Worm (Caenorhabditis elegans): ENCODE results near the gene R10D12.6.

R10D12.6 gene

ce11 chrV:13949010-13949409 lies at the start of gene R10D12.6:
Gene R10D12.6 (plus strand): TSS chrV:13949310.
- no peak for TF ChIP-seq ama-1 (optimal IDR thresholded peaks at IDR 0.05)
- no peak for TF ChIP-seq aly-1 (tag; optimal IDR thresholded peaks at IDR 0.05)
- TF ChIP-seq hmbx-1 (tag; optimal IDR thresholded peaks at IDR 0.05) = no peak
- no peak for TF ChIP-seq ceh-13 (GFP tag; optimal IDR thresholded peaks at IDR 0.05)
- no peak for TF ChIP-seq scrt-1 (GFP tag; IDR thresholded peaks at IDR 0.05)
- TF ChIP-seq tbx-37 (GFP tag; conservative IDR thresholded peaks at IDR 0.05) = no peak
- TF ChIP-seq flt-1 (GFP tag; IDR thresholded peaks at IDR 0.05) = no peak
- TF ChIP-seq hnd-1 (tag; optimal IDR thresholded peaks at IDR 0.05) = no peak
- no peak for TF ChIP-seq B0310.2 (tag; optimal IDR thresholded peaks at IDR 0.05)
- TF ChIP-seq F13C5.2 (tag; optimal IDR thresholded peaks at IDR 0.05) = no peak
- TF ChIP-seq hmg-4 (GFP tag; optimal IDR thresholded peaks at IDR 0.05) = no peak
- TF ChIP-seq pes-1 (GFP tag; IDR thresholded peaks at IDR 0.05) = no peak

ce11 chrV:13902495-13902894 lies 46.6 kb upstream of the R10D12.6 start, which contains the start of gene C06B3.1:
Gene C06B3.1 (plus strand): TSS chrV:13902795.
- TF ChIP-seq scrt-1 (GFP tag; IDR thresholded peaks at IDR 0.05) = no peak
- no peak for TF ChIP-seq hmg-4 (GFP tag; optimal IDR thresholded peaks at IDR 0.05)
- no peak for TF ChIP-seq sea-1 (GFP tag; conservative IDR thresholded peaks at IDR 0.05)
- no peak for TF ChIP-seq B0310.2 (tag; optimal IDR thresholded peaks at IDR 0.05)
- no peak for TF ChIP-seq ceh-36 (tag; optimal IDR thresholded peaks at IDR 0.05)
- no peak for TF ChIP-seq pes-1 (GFP tag; IDR thresholded peaks at IDR 0.05)

ce11 chrV:13904446-13904845 lies 44.7 kb upstream of the R10D12.6 start, which contains the start of gene stdh-3:
Gene stdh-3 (plus strand): TSS chrV:13904611.
- no peak for TF ChIP-seq flt-1 (GFP tag; IDR thresholded peaks at IDR 0.05)
- TF ChIP-seq ceh-13 (GFP tag; optimal IDR thresholded peaks at IDR 0.05) = no peak
- TF ChIP-seq scrt-1 (GFP tag; IDR thresholded peaks at IDR 0.05) = no peak
- TF ChIP-seq ceh-36 (tag; optimal IDR thresholded peaks at IDR 0.05) = no peak
- TF ChIP-seq hmg-4 (GFP tag; optimal IDR thresholded peaks at IDR 0.05) = no peak
- no peak for TF ChIP-seq tbx-11 (GFP tag; IDR thresholded peaks at IDR 0.05)
- TF ChIP-seq B0310.2 (tag; optimal IDR thresholded peaks at IDR 0.05) = no peak
- no peak for TF ChIP-seq ama-1 (optimal IDR thresholded peaks at IDR 0.05)
- TF ChIP-seq hnd-1 (tag; optimal IDR thresholded peaks at IDR 0.05) = no peak
- no peak for TF ChIP-seq aly-1 (tag; optimal IDR thresholded peaks at IDR 0.05)
- TF ChIP-seq hmbx-1 (tag; optimal IDR thresholded peaks at IDR 0.05) = no peak
- TF ChIP-seq F13C5.2 (tag; optimal IDR thresholded peaks at IDR 0.05) = no peak
- TF ChIP-seq tbx-37 (GFP tag; conservative IDR thresholded peaks at IDR 0.05) = no peak
- no peak for TF ChIP-seq ets-7 (tag; optimal IDR thresholded peaks at IDR 0.05)
- no peak for TF ChIP-seq tra-4 (tag; optimal IDR thresholded peaks at IDR 0.05)
- TF ChIP-seq sea-1 (GFP tag; conservative IDR thresholded peaks at IDR 0.05) = no peak
- no peak for TF ChIP-seq pes-1 (GFP tag; IDR thresholded peaks at IDR 0.05)

ce11 chrV:13906166-13906565 lies 42.9 kb upstream of the R10D12.6 start, which contains the start of gene stdh-1:
Gene stdh-1 (plus strand): TSS chrV:13906492.
- TF ChIP-seq ama-1 (optimal IDR thresholded peaks at IDR 0.05) (no peak), hmbx-1 (tag; optimal IDR thresholded peaks at IDR 0.05) (no peak), sea-1 (GFP tag; conservative IDR thresholded peaks at IDR 0.05) (no peak), flt-1 (GFP tag; IDR thresholded peaks at IDR 0.05) (no peak), hnd-1 (tag; optimal IDR thresholded peaks at IDR 0.05) (no peak)

ce11 chrV:13907557-13908104 lies 41.5 kb upstream of the R10D12.6 start:
- TF ChIP-seq F13C5.2 (tag; optimal IDR thresholded peaks at IDR 0.05) = no peak
- no peak for TF ChIP-seq aly-1 (tag; optimal IDR thresholded peaks at IDR 0.05)
- TF ChIP-seq tbx-11 (GFP tag; IDR thresholded peaks at IDR 0.05) = no peak
- no peak for TF ChIP-seq hmbx-1 (tag; optimal IDR thresholded peaks at IDR 0.05)
- TF ChIP-seq scrt-1 (GFP tag; IDR thresholded peaks at IDR 0.05) = no peak
- TF ChIP-seq B0310.2 (tag; optimal IDR thresholded peaks at IDR 0.05) = no peak
- TF ChIP-seq sea-1 (GFP tag; conservative IDR thresholded peaks at IDR 0.05) = no peak
- TF ChIP-seq tbx-37 (GFP tag; conservative IDR thresholded peaks at IDR 0.05) = no peak
- no peak for TF ChIP-seq pes-1 (GFP tag; IDR thresholded peaks at IDR 0.05)
- TF ChIP-seq ceh-36 (tag; optimal IDR thresholded peaks at IDR 0.05) = no peak
- no peak for TF ChIP-seq tra-4 (tag; optimal IDR thresholded peaks at IDR 0.05)
- no peak for TF ChIP-seq hnd-1 (tag; optimal IDR thresholded peaks at IDR 0.05)
- no peak for TF ChIP-seq flt-1 (GFP tag; IDR thresholded peaks at IDR 0.05)
- TF ChIP-seq hmg-4 (GFP tag; optimal IDR thresholded peaks at IDR 0.05) = no peak
- no peak for TF ChIP-seq ceh-13 (GFP tag; optimal IDR thresholded peaks at IDR 0.05)
- no peak for TF ChIP-seq ama-1 (optimal IDR thresholded peaks at IDR 0.05)
- TF ChIP-seq ets-7 (tag; optimal IDR thresholded peaks at IDR 0.05) = no peak

- no peak for TF ChIP-seq tra-4 (tag; optimal IDR thresholded peaks at IDR 0.05)
- no peak for TF ChIP-seq sea-1 (GFP tag; conservative IDR thresholded peaks at IDR 0.05)
- no peak for TF ChIP-seq ama-1 (optimal IDR thresholded peaks at IDR 0.05)
- no peak for TF ChIP-seq tbx-11 (GFP tag; IDR thresholded peaks at IDR 0.05)
- TF ChIP-seq ceh-36 (tag; optimal IDR thresholded peaks at IDR 0.05) = no peak
- no peak for TF ChIP-seq hmg-4 (GFP tag; optimal IDR thresholded peaks at IDR 0.05)
- TF ChIP-seq ets-7 (tag; optimal IDR thresholded peaks at IDR 0.05) = no peak
- TF ChIP-seq tbx-37 (GFP tag; conservative IDR thresholded peaks at IDR 0.05) = no peak
- no peak for TF ChIP-seq ceh-13 (GFP tag; optimal IDR thresholded peaks at IDR 0.05)
- TF ChIP-seq scrt-1 (GFP tag; IDR thresholded peaks at IDR 0.05) = no peak
- TF ChIP-seq flt-1 (GFP tag; IDR thresholded peaks at IDR 0.05) = no peak
- TF ChIP-seq F13C5.2 (tag; optimal IDR thresholded peaks at IDR 0.05) = no peak
- no peak for TF ChIP-seq aly-1 (tag; optimal IDR thresholded peaks at IDR 0.05)
- TF ChIP-seq pes-1 (GFP tag; IDR thresholded peaks at IDR 0.05) = no peak
- no peak for TF ChIP-seq B0310.2 (tag; optimal IDR thresholded peaks at IDR 0.05)
- no peak for TF ChIP-seq hmbx-1 (tag; optimal IDR thresholded peaks at IDR 0.05)
- no peak for TF ChIP-seq hnd-1 (tag; optimal IDR thresholded peaks at IDR 0.05)
Measured at ce11 chrV:13908120-13908915, 40.8 kb upstream of the R10D12.6 start.

ce11 chrV:13908916-13909176 lies 40.3 kb upstream of the R10D12.6 start, which contains the start of gene C06B3.6:
Gene C06B3.6 (minus strand): TSS chrV:13908967.
- TF ChIP-seq tbx-37 (GFP tag; conservative IDR thresholded peaks at IDR 0.05) (no peak), B0310.2 (tag; optimal IDR thresholded peaks at IDR 0.05) (no peak), ceh-13 (GFP tag; optimal IDR thresholded peaks at IDR 0.05) (no peak), hnd-1 (tag; optimal IDR thresholded peaks at IDR 0.05) (no peak), sea-1 (GFP tag; conservative IDR thresholded peaks at IDR 0.05) (no peak), ama-1 (optimal IDR thresholded peaks at IDR 0.05) (no peak), pes-1 (GFP tag; IDR thresholded peaks at IDR 0.05) (no peak), hmg-4 (GFP tag; optimal IDR thresholded peaks at IDR 0.05) (no peak), tra-4 (tag; optimal IDR thresholded peaks at IDR 0.05) (no peak), aly-1 (tag; optimal IDR thresholded peaks at IDR 0.05) (no peak), flt-1 (GFP tag; IDR thresholded peaks at IDR 0.05) (no peak)

Measured in whole organism, early embryonic.